Fruit fly (Drosophila melanogaster) whole organism, embryonic: ENCODE measurements around the gene Pcd.

ENCODE experiments used
- Awh ChIP-seq: fragments of 200-800 bp; sonication (Bioruptor generic); IDR thresholded peaks from 2 replicates; pipeline ENCODE4, ENCODE4 v1.3.6; 2022; ENCODE audit warnings: missing biosample characterization, missing genetic modification characterization
- Blimp-1 ChIP-seq: fragments of 200-800 bp; sonication (Bioruptor generic); optimal IDR thresholded peaks from 3 replicates; lab custom pipeline; 2018; ENCODE audit warnings: missing biosample characterization, missing genetic modification characterization, mild to moderate bottlenecking, moderate library complexity, missing genetic modification reagents
- CG10366 ChIP-seq: fragments of 200-800 bp; sonication (Bioruptor generic); IDR thresholded peaks from 2 replicates; pipeline ENCODE4 v1.3.6; 2022; ENCODE audit warnings: missing biosample characterization, missing genetic modification characterization
- CG10654 ChIP-seq: fragments of 200-800 bp; sonication (Bioruptor generic); optimal IDR thresholded peaks from 2 replicates; lab custom pipeline; 2016; ENCODE audit warnings: missing biosample characterization, missing genetic modification characterization
- CG11696 ChIP-seq: fragments of 200-800 bp; sonication (Bioruptor generic); IDR thresholded peaks from 2 replicates; pipeline ENCODE4 v1.3.6; 2022; ENCODE audit warnings: missing biosample characterization, missing genetic modification characterization
- CG12219 ChIP-seq: fragments of 200-800 bp; sonication (Bioruptor generic); optimal IDR thresholded peaks from 3 replicates; lab custom pipeline; 2018; ENCODE audit warnings: missing biosample characterization, mild to moderate bottlenecking, missing genetic modification characterization
- CG12299 ChIP-seq: fragments of 200-800 bp; sonication (Bioruptor generic); optimal IDR thresholded peaks from 2 replicates; lab custom pipeline; 2018; ENCODE audit warnings: missing biosample characterization, mild to moderate bottlenecking, missing genetic modification characterization
- CG13287 ChIP-seq: fragments of 200-800 bp; sonication (Bioruptor generic); IDR thresholded peaks from 2 replicates; pipeline ENCODE4 v1.3.6; 2022; ENCODE audit warnings: missing biosample characterization, missing genetic modification characterization; ENCODE audit not compliant: partially characterized antibody
- CG13424 ChIP-seq: fragments of 200-800 bp; sonication (Bioruptor generic); optimal IDR thresholded peaks from 2 replicates; lab custom pipeline; 2019; ENCODE audit warnings: missing biosample characterization, mild to moderate bottlenecking, missing genetic modification characterization, moderate library complexity
- CG17568 ChIP-seq: fragments of 200-800 bp; sonication (Bioruptor generic); optimal IDR thresholded peaks from 2 replicates; lab custom pipeline; 2018; ENCODE audit warnings: missing biosample characterization, mild to moderate bottlenecking, missing genetic modification characterization, moderate library complexity
- CG17912 ChIP-seq: fragments of 200-800 bp; sonication (Bioruptor generic); optimal IDR thresholded peaks from 2 replicates; lab custom pipeline; 2018; ENCODE audit warnings: missing biosample characterization, mild to moderate bottlenecking, missing genetic modification characterization
- CG4360 ChIP-seq: fragments of 200-800 bp; sonication (Bioruptor generic); IDR thresholded peaks from 2 replicates; pipeline ENCODE4 v1.3.6; 2022; ENCODE audit warnings: missing biosample characterization, missing genetic modification characterization
- CG4854 ChIP-seq: fragments of 200-800 bp; sonication (Bioruptor generic); optimal IDR thresholded peaks from 2 replicates; lab custom pipeline; 2016; ENCODE audit warnings: missing biosample characterization, missing genetic modification characterization, inconsistent platforms
- CG8944 ChIP-seq: fragments of 200-800 bp; sonication (Bioruptor generic); optimal IDR thresholded peaks from 3 replicates; lab custom pipeline; 2016; ENCODE audit warnings: missing biosample characterization, missing genetic modification characterization
- D ChIP-seq, 2 experiments: fragments of 200-800 bp in 1 of 2; fragments of >200 bp in 1 of 2; sonication (Bioruptor generic) in 1 of 2; optimal IDR thresholded peaks; 2 replicates in 1 of 2; 3 replicates in 1 of 2; lab custom pipeline; 2017; ENCODE audit warnings: mild to moderate bottlenecking in 1 of 2, missing biosample characterization in 1 of 2, missing genetic modification characterization in 1 of 2, missing genetic modification reagents in 1 of 2
- D19A ChIP-seq: fragments of 200-800 bp; optimal IDR thresholded peaks from 3 replicates; lab custom pipeline; 2019; ENCODE audit warnings: missing biosample characterization, mild to moderate bottlenecking, missing genetic modification characterization, moderate library complexity
- Deaf1 ChIP-seq: fragments of 200-800 bp; optimal IDR thresholded peaks from 3 replicates; lab custom pipeline; 2019; ENCODE audit warnings: missing biosample characterization, mild to moderate bottlenecking, missing genetic modification characterization, moderate library complexity
- Doc2 ChIP-seq: fragments of 200-800 bp; sonication (Bioruptor generic); IDR thresholded peaks from 2 replicates; pipeline ENCODE4 v1.3.6; 2022; ENCODE audit warnings: missing biosample characterization, missing genetic modification characterization
- Ets97D ChIP-seq: fragments of 200-800 bp; sonication (Bioruptor generic); optimal IDR thresholded peaks from 3 replicates; lab custom pipeline; 2016; ENCODE audit warnings: missing biosample characterization, missing genetic modification characterization
- Fer2 ChIP-seq: fragments of 200-800 bp; sonication (Bioruptor generic); optimal IDR thresholded peaks from 2 replicates; lab custom pipeline; 2018; ENCODE audit warnings: missing biosample characterization, mild to moderate bottlenecking, missing genetic modification characterization, moderate library complexity
- Gsc ChIP-seq: fragments of 200-800 bp; sonication (Bioruptor generic); IDR thresholded peaks from 2 replicates; pipeline ENCODE4 v1.3.6; 2022; ENCODE audit warnings: missing biosample characterization, missing genetic modification characterization
- Hr39 ChIP-seq: fragments of >200 bp; optimal IDR thresholded peaks from 2 replicates; lab custom pipeline; 2017
- Mad ChIP-seq: fragments of 200-800 bp; sonication (Bioruptor generic); optimal IDR thresholded peaks from 2 replicates; lab custom pipeline; 2016; ENCODE audit warnings: missing biosample characterization, missing genetic modification characterization
- Med ChIP-seq: fragments of 200-800 bp; sonication (Bioruptor generic); peaks from one replicate; lab custom pipeline; 2016; ENCODE audit warnings: missing biosample characterization, missing genetic modification characterization, mild to moderate bottlenecking, inconsistent platforms, moderate library complexity
- Mrtf ChIP-seq: fragments of 200-800 bp; sonication (Bioruptor generic); IDR thresholded peaks from 3 replicates; pipeline ENCODE4 v1.3.6; 2022; ENCODE audit warnings: missing biosample characterization, missing genetic modification characterization
- Oli ChIP-seq: fragments of 200-800 bp; sonication (Bioruptor generic); optimal IDR thresholded peaks from 2 replicates; lab custom pipeline; 2018; ENCODE audit warnings: missing biosample characterization, mild to moderate bottlenecking, missing genetic modification characterization, moderate library complexity
- Ptx1 ChIP-seq: fragments of 200-800 bp; sonication (Bioruptor generic); IDR thresholded peaks from 2 replicates; pipeline ENCODE4 v1.3.6; 2022; ENCODE audit warnings: missing biosample characterization, missing genetic modification characterization
- Rx ChIP-seq: fragments of 200-800 bp; sonication (Bioruptor generic); IDR thresholded peaks from 2 replicates; pipeline ENCODE4 v1.3.6; 2022; ENCODE audit warnings: missing biosample characterization, missing genetic modification characterization
- abd-A ChIP-seq: fragments of 200-800 bp; sonication (Bioruptor generic); optimal IDR thresholded peaks from 3 replicates; lab custom pipeline; 2019; ENCODE audit warnings: missing biosample characterization, mild to moderate bottlenecking, missing genetic modification characterization, moderate library complexity
- cato ChIP-seq: fragments of 200-800 bp; sonication (Bioruptor generic); optimal IDR thresholded peaks from 2 replicates; lab custom pipeline; 2016; ENCODE audit warnings: missing biosample characterization, missing genetic modification characterization, borderline replicate concordance
- cg ChIP-seq: fragments of 200-800 bp; sonication (Bioruptor generic); optimal IDR thresholded peaks from 3 replicates; lab custom pipeline; 2019; ENCODE audit warnings: missing biosample characterization, mild to moderate bottlenecking, missing genetic modification characterization, moderate library complexity
- chif ChIP-seq, 2 experiments: fragments of 200-800 bp; sonication (Bioruptor generic); optimal IDR thresholded peaks; 3 replicates each; lab custom pipeline; 2016; ENCODE audit warnings: missing biosample characterization in 2 of 2, missing genetic modification characterization in 2 of 2
- chinmo ChIP-seq: fragments of 200-800 bp; sonication (Bioruptor generic); IDR thresholded peaks from 4 replicates; pipeline ENCODE4 v1.3.6; 2022; ENCODE audit warnings: missing biosample characterization, missing genetic modification characterization; ENCODE audit not compliant: partially characterized antibody
- eyg ChIP-seq: fragments of 200-800 bp; sonication (Bioruptor generic); optimal IDR thresholded peaks from 3 replicates; lab custom pipeline; 2016; ENCODE audit warnings: missing biosample characterization, missing genetic modification characterization
- ham ChIP-seq: fragments of 200-800 bp; sonication (Bioruptor generic); IDR thresholded peaks from 2 replicates; pipeline ENCODE4 v1.3.6; 2022; ENCODE audit warnings: missing biosample characterization, missing genetic modification characterization
- her ChIP-seq: fragments of 200-800 bp; sonication (Bioruptor generic); optimal IDR thresholded peaks from 2 replicates; lab custom pipeline; 2016; ENCODE audit warnings: missing biosample characterization, missing genetic modification characterization
- ind ChIP-seq: fragments of 200-800 bp; sonication (Bioruptor generic); optimal IDR thresholded peaks from 3 replicates; lab custom pipeline; 2016; ENCODE audit warnings: missing biosample characterization, missing genetic modification characterization
- inv ChIP-seq: fragments of 200-800 bp; sonication (Bioruptor generic); IDR thresholded peaks from 2 replicates; pipeline ENCODE4 v1.3.6; 2022; ENCODE audit warnings: missing biosample characterization, missing genetic modification characterization; ENCODE audit not compliant: partially characterized antibody
- klu ChIP-seq: fragments of 200-800 bp; sonication (Bioruptor generic); IDR thresholded peaks from 2 replicates; pipeline ENCODE4 v1.3.6; 2022; ENCODE audit warnings: missing biosample characterization, missing genetic modification characterization
- knrl ChIP-seq: fragments of 200-800 bp; sonication (Bioruptor generic); IDR thresholded peaks from 3 replicates; pipeline ENCODE4 v1.3.6; 2022; ENCODE audit warnings: missing biosample characterization, missing genetic modification characterization; ENCODE audit not compliant: partially characterized antibody
- nau ChIP-seq: fragments of 200-800 bp; sonication (Bioruptor generic); optimal IDR thresholded peaks from 3 replicates; lab custom pipeline; 2017; ENCODE audit warnings: missing biosample characterization, mild to moderate bottlenecking, missing genetic modification characterization, missing genetic modification reagents
- oc ChIP-seq: fragments of 200-800 bp; sonication (Bioruptor generic); optimal IDR thresholded peaks from 2 replicates; lab custom pipeline; 2018; ENCODE audit warnings: missing biosample characterization, mild to moderate bottlenecking, missing genetic modification characterization, moderate library complexity
- pfk ChIP-seq: fragments of 200-800 bp; sonication (Bioruptor generic); optimal IDR thresholded peaks from 2 replicates; lab custom pipeline; 2018; ENCODE audit warnings: missing biosample characterization, mild to moderate bottlenecking, missing genetic modification characterization, moderate library complexity
- row ChIP-seq: fragments of 200-800 bp; sonication (Bioruptor generic); IDR thresholded peaks from 3 replicates; pipeline ENCODE4 v1.3.6; 2022; ENCODE audit warnings: missing biosample characterization, missing genetic modification characterization
- sens ChIP-seq: fragments of 200-800 bp; sonication (Bioruptor generic); peaks from one replicate; lab custom pipeline; 2016; ENCODE audit warnings: missing biosample characterization, missing genetic modification characterization
- sob ChIP-seq: fragments of 200-800 bp; sonication (Bioruptor generic); IDR thresholded peaks from 2 replicates; pipeline ENCODE4 v1.3.6; 2022; ENCODE audit warnings: missing biosample characterization, missing genetic modification characterization
- sqz ChIP-seq: fragments of 200-800 bp; sonication (Bioruptor generic); optimal IDR thresholded peaks from 3 replicates; lab custom pipeline; 2018; ENCODE audit warnings: missing biosample characterization, mild to moderate bottlenecking, missing genetic modification characterization
- vnd ChIP-seq: fragments of 200-800 bp; sonication (Bioruptor generic); IDR thresholded peaks from 3 replicates; pipeline ENCODE4 v1.3.6; 2022; ENCODE audit warnings: missing biosample characterization, missing genetic modification characterization; ENCODE audit not compliant: partially characterized antibody
- zen ChIP-seq: fragments of 200-800 bp; sonication (Bioruptor generic); optimal IDR thresholded peaks from 3 replicates; lab custom pipeline; 2018; ENCODE audit warnings: missing biosample characterization, mild to moderate bottlenecking, missing genetic modification characterization, moderate library complexity

Gene Pcd

DNA sequence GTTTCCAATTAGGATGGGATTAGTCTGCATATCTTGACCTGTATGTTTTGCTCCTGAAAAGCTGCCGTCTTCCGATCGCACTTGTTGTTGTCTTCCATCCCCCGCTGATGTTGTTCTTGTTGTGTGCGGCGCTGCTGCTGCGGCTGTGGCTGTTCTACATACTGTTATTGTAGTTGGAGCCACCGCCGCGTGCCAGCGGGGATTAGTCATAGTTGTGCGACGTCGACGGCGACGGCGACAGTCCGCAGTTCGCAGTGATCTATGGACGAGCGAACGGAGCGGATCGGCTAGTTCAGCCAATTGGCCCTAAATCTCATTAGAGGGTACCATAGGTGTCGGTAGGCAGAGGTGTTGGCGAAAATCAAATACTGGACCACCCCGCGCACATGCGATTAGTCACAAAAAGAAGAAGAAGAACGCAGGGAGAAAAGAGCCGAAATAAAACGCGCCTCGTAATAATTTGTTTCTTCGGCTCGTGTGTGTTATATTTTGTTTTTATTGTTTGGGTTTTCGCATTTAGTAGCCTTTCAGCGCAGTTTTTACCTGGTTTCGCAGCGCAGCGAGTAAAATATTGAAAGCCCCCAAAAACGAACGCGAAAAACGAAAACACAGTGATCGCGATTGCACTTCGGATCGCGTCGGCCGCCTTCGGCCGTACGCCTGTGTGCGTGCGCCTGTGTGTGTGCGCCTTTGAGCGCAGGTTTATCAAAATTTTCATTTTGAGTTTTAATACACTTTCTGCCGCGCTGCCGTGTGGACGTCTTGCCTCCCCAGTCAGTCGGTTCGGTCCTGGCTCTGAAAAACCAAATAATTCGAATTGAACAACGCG, 42.5 kb downstream of the Pcd start, which contains the start of gene kay (continued):
- TF ChIP-seq Ets97D (GFP tag; lab: Kevin White, UChicago), result no peak
- TF ChIP-seq pfk (GFP tag; lab: Kevin White, UChicago), result no peak
- no peak for TF ChIP-seq knrl (GFP tag; lab: Robert Waterston, UW)
- TF ChIP-seq Hr39 (lab: Kevin White, UChicago), result peak; percentile 97
- peak; percentile 96 for TF ChIP-seq Deaf1 (tag; lab: Kevin White, UChicago)
- no peak for TF ChIP-seq D (optimal IDR thresholded peaks at IDR 0.05; lab: Kevin White, UChicago)
- no peak for TF ChIP-seq D (GFP tag; optimal IDR thresholded peaks at IDR 0.05; lab: Kevin White, UChicago)
- no peak for TF ChIP-seq CG4854 (GFP tag; lab: Kevin White, UChicago)
- TF ChIP-seq ham (GFP tag; lab: Robert Waterston, UW), result no peak
- TF ChIP-seq row (GFP tag; lab: Robert Waterston, UW), result peak; percentile 26; the same call in 1 of the 3 replicates
- TF ChIP-seq CG11696 (GFP tag; lab: Robert Waterston, UW), result no peak
- no peak for TF ChIP-seq Fer2 (tag; lab: Kevin White, UChicago)
- TF ChIP-seq Blimp-1 (GFP tag; lab: Kevin White, UChicago), result no peak
- TF ChIP-seq CG8944 (GFP tag; lab: Kevin White, UChicago), result no peak
- 0 out of 4 replicates have a peak, but pooled peaks have one; percentile 47 for TF ChIP-seq chinmo (GFP tag; lab: Robert Waterston, UW)
- no peak for TF ChIP-seq CG12299 (tag; lab: Kevin White, UChicago)
- TF ChIP-seq CG13287 (GFP tag; lab: Robert Waterston, UW), result 0 out of 2 replicates have a peak, but pooled peaks have one; percentile 7
- TF ChIP-seq CG10654 (GFP tag; lab: Kevin White, UChicago), result no peak
- no peak for TF ChIP-seq Oli (tag; lab: Kevin White, UChicago)
- no peak for TF ChIP-seq her (GFP tag; lab: Kevin White, UChicago)
- no peak for TF ChIP-seq nau (GFP tag; lab: Kevin White, UChicago)
- no peak for TF ChIP-seq CG12219 (GFP tag; lab: Kevin White, UChicago)
- TF ChIP-seq Mad (GFP tag; lab: Kevin White, UChicago), result no peak
- TF ChIP-seq CG10366 (GFP tag; lab: Robert Waterston, UW), result no peak
- TF ChIP-seq sob (GFP tag; lab: Robert Waterston, UW), result no peak
- TF ChIP-seq CG17568 (GFP tag; lab: Kevin White, UChicago), result no peak
- no peak for TF ChIP-seq ind (GFP tag; lab: Kevin White, UChicago)
- TF ChIP-seq Awh (GFP tag; lab: Robert Waterston, UW), result no peak
- TF ChIP-seq Rx, result no peak
- no peak for TF ChIP-seq Ptx1 (GFP tag; lab: Robert Waterston, UW)
- no peak for TF ChIP-seq CG17912 (GFP tag; lab: Kevin White, UChicago)
- no peak for TF ChIP-seq oc
- no peak for TF ChIP-seq klu (GFP tag; lab: Robert Waterston, UW)
- TF ChIP-seq Mrtf, result no peak
- TF ChIP-seq D19A (tag; lab: Kevin White, UChicago), result peak; percentile 29
- TF ChIP-seq eyg (GFP tag; lab: Kevin White, UChicago), result no peak
- TF ChIP-seq sens, result peak; percentile 29
- no peak for TF ChIP-seq CG13424 (tag; lab: Kevin White, UChicago)
- TF ChIP-seq abd-A (tag; lab: Kevin White, UChicago), result no peak
- TF ChIP-seq CG4360 (GFP tag; lab: Robert Waterston, UW), result peak; percentile 17; the same call in 1 of the 2 replicates
- TF ChIP-seq chif (GFP tag; optimal IDR thresholded peaks at IDR 0.05; lab: Kevin White, UChicago), result no peak
- TF ChIP-seq Gsc, result no peak
- TF ChIP-seq cato, result no peak
- TF ChIP-seq sqz (GFP tag; lab: Kevin White, UChicago), result no peak
- no peak for TF ChIP-seq inv (GFP tag; lab: Robert Waterston, UW)
- peak; percentile 38 for TF ChIP-seq Med (GFP tag; lab: Kevin White, UChicago)
- peak; percentile 25 for TF ChIP-seq zen (tag; lab: Kevin White, UChicago)
- TF ChIP-seq vnd (GFP tag; lab: Robert Waterston, UW), result 0 out of 3 replicates have a peak, but pooled peaks have one; percentile 6
- TF ChIP-seq Doc2 (GFP tag; lab: Robert Waterston, UW), result no peak
- TF ChIP-seq cg (GFP tag; lab: Kevin White, UChicago), result peak; percentile 49
